Fruit fly (Drosophila melanogaster): ENCODE results near the gene Culd.
A peak's percentile ranks its signal among the peaks of the same experiment; 100 is the strongest.

Culd gene

dm6 chr3L:8340264-8341095, 15.6 kb downstream of the Culd start, which contains the start of the genes Prim1 and CG7083:
Gene Prim1, plus strand, starts transcription at chr3L:8340314.
Gene CG7083, plus strand, starts transcription at chr3L:8340785.
- peak; percentile 38 for TF ChIP-seq GATAd (GFP tag; optimal IDR thresholded peaks at IDR 0.05)
- no peak for TF ChIP-seq dmrt93B (GFP tag; optimal IDR thresholded peaks at IDR 0.05)
- TF ChIP-seq CG9705 (GFP tag; optimal IDR thresholded peaks at IDR 0.05), result peak; percentile 55
- TF ChIP-seq br (GFP tag; optimal IDR thresholded peaks at IDR 0.05), result peak; percentile 71
- no peak for TF ChIP-seq brk (GFP tag; optimal IDR thresholded peaks at IDR 0.05)
- no peak for TF ChIP-seq usp (GFP tag; optimal IDR thresholded peaks at IDR 0.05)
- TF ChIP-seq woc (GFP tag; optimal IDR thresholded peaks at IDR 0.05), result peak; percentile 47
- peak; percentile 61 for TF ChIP-seq OdsH (GFP tag; optimal IDR thresholded peaks at IDR 0.05)
- TF ChIP-seq Hnf4 (GFP tag; optimal IDR thresholded peaks at IDR 0.05), result peak; percentile 67
- peak; percentile 34 for TF ChIP-seq sage (GFP tag; optimal IDR thresholded peaks at IDR 0.05)
- peak; percentile 67 for TF ChIP-seq HLH106 (tag; optimal IDR thresholded peaks at IDR 0.05)
- peak; percentile 60 for TF ChIP-seq dsf (GFP tag; optimal IDR thresholded peaks at IDR 0.05; ENCODE audit: borderline replicate concordance)
- peak; percentile 34 for TF ChIP-seq Jra (GFP tag; optimal IDR thresholded peaks at IDR 0.05)
- TF ChIP-seq pan (optimal IDR thresholded peaks at IDR 0.05), result no peak
- no peak for TF ChIP-seq Abd-B (GFP tag; optimal IDR thresholded peaks at IDR 0.05)
- peak in 1 of 2 experiments; percentile 66 for TF ChIP-seq foxo (GFP tag; optimal IDR thresholded peaks at IDR 0.05)
- no peak for TF ChIP-seq Rel (GFP tag; optimal IDR thresholded peaks at IDR 0.05)
- peak; percentile 96 for TF ChIP-seq Rel (tag; optimal IDR thresholded peaks at IDR 0.05)
- TF ChIP-seq Mio (GFP tag; optimal IDR thresholded peaks at IDR 0.05), result no peak
- TF ChIP-seq sv (GFP tag; optimal IDR thresholded peaks at IDR 0.05), result peak; percentile 42
- peak; percentile 21 for TF ChIP-seq Hr83 (GFP tag; optimal IDR thresholded peaks at IDR 0.05; ENCODE audit: poor library complexity, severe bottlenecking)
- no peak for TF ChIP-seq tai (GFP tag; optimal IDR thresholded peaks at IDR 0.05)
- TF ChIP-seq h (GFP tag; optimal IDR thresholded peaks at IDR 0.05), result peak; percentile 75
- peak; percentile 65 for TF ChIP-seq ey (GFP tag; optimal IDR thresholded peaks at IDR 0.05)
- TF ChIP-seq Myc (optimal IDR thresholded peaks at IDR 0.05), result peak; percentile 21
- peak; percentile 43 for TF ChIP-seq Sp1 (GFP tag; optimal IDR thresholded peaks at IDR 0.05)
- peak; percentile 72 for TF ChIP-seq rgr (GFP tag; optimal IDR thresholded peaks at IDR 0.05)
- no peak for TF ChIP-seq Dfd (GFP tag; optimal IDR thresholded peaks at IDR 0.05)
- peak; percentile 49 for TF ChIP-seq psq (GFP tag; optimal IDR thresholded peaks at IDR 0.05)
- peak; percentile 83 for TF ChIP-seq fru (GFP tag; optimal IDR thresholded peaks at IDR 0.05)
- TF ChIP-seq Dif (GFP tag; optimal IDR thresholded peaks at IDR 0.05; ENCODE audit: partially characterized antibody), result no peak

DNA sequence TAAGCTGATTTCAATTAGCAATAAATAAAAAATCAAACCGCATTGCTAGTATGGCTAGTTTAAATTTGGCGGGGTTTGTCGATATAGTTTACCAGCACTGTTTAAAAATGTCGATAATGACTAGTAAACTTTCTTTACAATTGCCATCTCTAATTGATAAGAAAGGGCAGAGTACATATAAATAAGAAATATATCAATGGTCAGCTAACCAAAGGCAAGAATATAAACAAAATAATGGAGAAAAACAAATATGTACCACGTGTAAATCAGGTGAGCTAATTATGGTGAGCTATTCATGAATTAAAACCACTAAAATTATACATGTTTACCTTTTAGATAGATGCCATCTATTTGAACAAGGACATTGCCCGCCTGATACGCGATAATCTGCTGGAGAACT, 17.2 kb downstream of the Culd start, which contains the start of gene Pex2:
Pex2 (plus strand) TSS at position 131 of the 400 bp plus-strand sequence.
- TF ChIP-seq HLH106 (tag; optimal IDR thresholded peaks at IDR 0.05), result peak; percentile 9
- peak; percentile 22 for TF ChIP-seq psq (GFP tag; optimal IDR thresholded peaks at IDR 0.05)
- no peak for TF ChIP-seq Hr78 (GFP tag; optimal IDR thresholded peaks at IDR 0.05)
- TF ChIP-seq tai (GFP tag; optimal IDR thresholded peaks at IDR 0.05), result no peak
- TF ChIP-seq sage (GFP tag; optimal IDR thresholded peaks at IDR 0.05), result peak; percentile 33
- peak; percentile 30 for TF ChIP-seq GATAd (GFP tag; optimal IDR thresholded peaks at IDR 0.05)
- TF ChIP-seq Vsx2 (GFP tag; optimal IDR thresholded peaks at IDR 0.05; ENCODE audit: partially characterized antibody), result no peak
- TF ChIP-seq rgr (GFP tag; optimal IDR thresholded peaks at IDR 0.05), result no peak
- TF ChIP-seq brk (GFP tag; optimal IDR thresholded peaks at IDR 0.05), result peak; percentile 60
- peak; percentile 21 for TF ChIP-seq OdsH (GFP tag; optimal IDR thresholded peaks at IDR 0.05)
- peak; percentile 9 for TF ChIP-seq Jra (GFP tag; optimal IDR thresholded peaks at IDR 0.05)
- peak; percentile 75 for TF ChIP-seq Hnf4 (GFP tag; optimal IDR thresholded peaks at IDR 0.05)
- no peak for TF ChIP-seq dsf (GFP tag; optimal IDR thresholded peaks at IDR 0.05; ENCODE audit: borderline replicate concordance)
- TF ChIP-seq Hr83 (GFP tag; optimal IDR thresholded peaks at IDR 0.05; ENCODE audit: poor library complexity, severe bottlenecking), result no peak
- peak; percentile 34 for TF ChIP-seq fru (GFP tag; optimal IDR thresholded peaks at IDR 0.05)
- no peak for TF ChIP-seq Abd-B (GFP tag; optimal IDR thresholded peaks at IDR 0.05)

DNA sequence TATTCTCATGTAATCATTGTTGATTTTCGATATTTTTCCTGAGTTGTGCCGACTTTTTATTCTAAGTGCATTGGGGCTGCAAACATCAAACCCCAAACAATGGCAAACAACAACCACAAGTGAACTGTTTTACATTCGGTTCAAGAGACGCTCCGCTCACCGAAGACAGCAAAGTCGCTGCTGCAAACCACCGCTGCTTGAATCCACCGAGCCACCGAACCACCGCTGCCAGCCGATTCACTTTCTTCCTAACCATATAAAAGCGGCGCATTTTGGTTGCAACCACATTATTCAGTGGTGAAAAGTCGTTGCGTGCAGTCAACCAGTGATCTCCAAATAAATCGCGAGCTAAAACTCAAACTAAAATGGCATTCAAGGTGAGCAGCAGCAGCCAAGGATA, 19.7 kb downstream of the Culd start, which contains the start of gene Cpr66Cb:
Cpr66Cb (plus strand) TSS at position 301 of the 400 bp plus-strand sequence.
- TF ChIP-seq Vsx2 (GFP tag; optimal IDR thresholded peaks at IDR 0.05; ENCODE audit: partially characterized antibody) (no peak), Abd-B (GFP tag; optimal IDR thresholded peaks at IDR 0.05) (no peak), tai (GFP tag; optimal IDR thresholded peaks at IDR 0.05) (no peak)
